Fruit fly (Drosophila melanogaster): ENCODE results near the gene CG17919.
A peak's percentile ranks its signal among the peaks of the same experiment; 100 is the strongest.

CG17919 gene

dm6 chr3R:6368100-6368499, 24.3 kb downstream of the CG17919 start, which contains the start of gene CG42724 (continued):
- TF ChIP-seq en (GFP tag; optimal IDR thresholded peaks at IDR 0.05) = peak; percentile 44
- no peak for TF ChIP-seq Dfd (GFP tag; optimal IDR thresholded peaks at IDR 0.05)
- TF ChIP-seq jing (GFP tag; optimal IDR thresholded peaks at IDR 0.05) = no peak
- peak; percentile 42 for TF ChIP-seq hkb (optimal IDR thresholded peaks at IDR 0.05)
- no peak for TF ChIP-seq hkb (GFP tag; IDR thresholded peaks at IDR 0.05)
- TF ChIP-seq az2 (GFP tag; optimal IDR thresholded peaks at IDR 0.05) = peak; percentile 47
- TF ChIP-seq sd (tag; optimal IDR thresholded peaks at IDR 0.05) = no peak
- TF ChIP-seq CG17359 (tag; optimal IDR thresholded peaks at IDR 0.05) = no peak
- TF ChIP-seq CG3847 (GFP tag; IDR thresholded peaks at IDR 0.05) = peak; percentile 74; the same call in 1 of the 2 replicates
- TF ChIP-seq CG1647 (GFP tag; optimal IDR thresholded peaks at IDR 0.05) = peak; percentile 70
- TF ChIP-seq twi (tag; optimal IDR thresholded peaks at IDR 0.05) = no peak
- TF ChIP-seq CG11696 (GFP tag; IDR thresholded peaks at IDR 0.05) = no peak
- TF ChIP-seq CG15601 (tag; optimal IDR thresholded peaks at IDR 0.05) = no peak
- 0 out of 2 replicates have a peak, but pooled peaks have one; percentile 28 for TF ChIP-seq inv (GFP tag; IDR thresholded peaks at IDR 0.05; ENCODE audit: partially characterized antibody)
- peak; percentile 43; the same call in 1 of the 2 replicates for TF ChIP-seq gsb (GFP tag; IDR thresholded peaks at IDR 0.05)
- peak; percentile 60; the same call in 1 of the 2 replicates for TF ChIP-seq CG11247 (GFP tag; IDR thresholded peaks at IDR 0.05)
- peak; percentile 46 for TF ChIP-seq crc (GFP tag; optimal IDR thresholded peaks at IDR 0.05)
- TF ChIP-seq maf-S (GFP tag; optimal IDR thresholded peaks at IDR 0.05) = peak; percentile 65
- TF ChIP-seq lbe (GFP tag; optimal IDR thresholded peaks at IDR 0.05) = no peak
- TF ChIP-seq Atf3 (GFP tag; optimal IDR thresholded peaks at IDR 0.05) = peak; percentile 53
- peak; percentile 49 for TF ChIP-seq Bdp1 (GFP tag; optimal IDR thresholded peaks at IDR 0.05)
- peak; percentile 15; the same call in 1 of the 3 replicates for TF ChIP-seq B-H1 (GFP tag; IDR thresholded peaks at IDR 0.05)
- TF ChIP-seq Max (GFP tag; optimal IDR thresholded peaks at IDR 0.05) = peak; percentile 11
- no peak for TF ChIP-seq Bgb (GFP tag; IDR thresholded peaks at IDR 0.05; ENCODE audit: partially characterized antibody)
- no peak for TF ChIP-seq Hmx (GFP tag; optimal IDR thresholded peaks at IDR 0.05)
- 0 out of 2 replicates have a peak, but pooled peaks have one; percentile 21 for TF ChIP-seq wdn (GFP tag; IDR thresholded peaks at IDR 0.05)
- no peak for TF ChIP-seq CG6683 (GFP tag; optimal IDR thresholded peaks at IDR 0.05)
- peak; percentile 79 for TF ChIP-seq ci (GFP tag; IDR thresholded peaks at IDR 0.05)
- no peak for TF ChIP-seq Nf-YC (tag; optimal IDR thresholded peaks at IDR 0.05)
- TF ChIP-seq CG3163 (GFP tag; optimal IDR thresholded peaks at IDR 0.05) = peak; percentile 60
- peak; percentile 79 for TF ChIP-seq Lhr (GFP tag; optimal IDR thresholded peaks at IDR 0.05)
- peak; percentile 34 for TF ChIP-seq da (GFP tag; optimal IDR thresholded peaks at IDR 0.05)
- peak; percentile 68 for TF ChIP-seq CG8944 (GFP tag; optimal IDR thresholded peaks at IDR 0.05)
- TF ChIP-seq H2.0 (GFP tag; IDR thresholded peaks at IDR 0.05) = peak; percentile 63
- no peak; the same call in 1 of the 2 replicates for TF ChIP-seq vvl (GFP tag; IDR thresholded peaks at IDR 0.05)
- no peak for TF ChIP-seq CG5953 (GFP tag; IDR thresholded peaks at IDR 0.05)
- no peak for TF ChIP-seq dmrt99B (tag; optimal IDR thresholded peaks at IDR 0.05)
- no peak for TF ChIP-seq pfk (GFP tag; optimal IDR thresholded peaks at IDR 0.05)
- peak; percentile 52 for TF ChIP-seq CG11398 (GFP tag; optimal IDR thresholded peaks at IDR 0.05)
- peak; percentile 33 for TF ChIP-seq ssp (GFP tag; IDR thresholded peaks at IDR 0.05)
- peak; percentile 79 for TF ChIP-seq her (GFP tag; optimal IDR thresholded peaks at IDR 0.05)
- TF ChIP-seq shn (GFP tag; optimal IDR thresholded peaks at IDR 0.05) = peak; percentile 68
- TF ChIP-seq E2f1 (GFP tag; IDR thresholded peaks at IDR 0.05) = no peak
- no peak for TF ChIP-seq Fer2 (tag; optimal IDR thresholded peaks at IDR 0.05)
- TF ChIP-seq psq (GFP tag; optimal IDR thresholded peaks at IDR 0.05) = no peak
- TF ChIP-seq chm (GFP tag; IDR thresholded peaks at IDR 0.05) = no peak
- no peak for TF ChIP-seq grn (GFP tag; optimal IDR thresholded peaks at IDR 0.05)
- TF ChIP-seq trh (GFP tag; optimal IDR thresholded peaks at IDR 0.05) = peak; percentile 26
- peak; percentile 84 for TF ChIP-seq CG2120 (GFP tag; optimal IDR thresholded peaks at IDR 0.05)
- peak; percentile 77 for TF ChIP-seq Side (GFP tag; optimal IDR thresholded peaks at IDR 0.05)
- TF ChIP-seq BEAF-32 (GFP tag; optimal IDR thresholded peaks at IDR 0.05) = peak; percentile 59
- no peak for TF ChIP-seq ATbp (GFP tag; optimal IDR thresholded peaks at IDR 0.05)

Data from whole organism, embryonic.